Worm (Caenorhabditis elegans) whole organism, young adult: ENCODE measurements around the gene C14C10.10.

Experiments
- F23B12.7 ChIP-seq: sonication (generic microtip); optimal IDR thresholded peaks from 2 replicates; lab custom pipeline; 2017; ENCODE audit warnings: missing genetic modification characterization, mild to moderate bottlenecking, missing compliant biosample characterization, antibody characterized with exemption, moderate library complexity; ENCODE audit not compliant: insufficient read depth
- T07F8.4 ChIP-seq: sonication (generic microtip); optimal IDR thresholded peaks from 2 replicates; lab custom pipeline; 2016; ENCODE audit warnings: mild to moderate bottlenecking, missing genetic modification characterization, moderate library complexity, missing compliant biosample characterization
- Y53F4B.3 ChIP-seq: fragments of 200-800 bp; sonication (Bioruptor generic); IDR thresholded peaks from 2 replicates; pipeline ENCODE4 v1.3.6; 2022; ENCODE audit warnings: missing genetic modification reagents, missing genetic modification characterization, missing compliant biosample characterization
- Y95B8A.8 ChIP-seq: fragments of 200-800 bp; sonication (Bioruptor generic); IDR thresholded peaks from 2 replicates; pipeline ENCODE4 v1.3.6; 2022; ENCODE audit warnings: missing genetic modification reagents, missing genetic modification characterization, missing compliant biosample characterization
- egl-44 ChIP-seq: fragments of 200-800 bp; sonication (Bioruptor generic); IDR thresholded peaks from 2 replicates; pipeline ENCODE4 v1.3.6; 2022; ENCODE audit warnings: missing genetic modification reagents, missing genetic modification characterization, missing compliant biosample characterization
- let-607 ChIP-seq, 2 experiments: fragments of 200-800 bp in 1 of 2; sonication (Bioruptor generic) in 1 of 2; sonication (generic microtip) in 1 of 2; optimal IDR thresholded peaks; 2 replicates each; lab custom pipeline; 2016 to 2018; ENCODE audit warnings: mild to moderate bottlenecking in 2 of 2, missing compliant biosample characterization in 2 of 2, missing genetic modification characterization in 2 of 2, moderate library complexity in 2 of 2, missing genotype in 1 of 2
- mcd-1 ChIP-seq: fragments of 200-800 bp; sonication (Bioruptor generic); IDR thresholded peaks from 2 replicates; pipeline ENCODE4 v1.3.6; 2022; ENCODE audit warnings: missing genetic modification reagents, missing genetic modification characterization, missing compliant biosample characterization
- mel-28 ChIP-seq: sonication (generic microtip); optimal IDR thresholded peaks from 2 replicates; lab custom pipeline; 2016; ENCODE audit warnings: borderline replicate concordance, mild to moderate bottlenecking, missing genetic modification characterization, missing compliant biosample characterization
- nhr-90 ChIP-seq: sonication (generic microtip); optimal IDR thresholded peaks from 2 replicates; lab custom pipeline; 2016; ENCODE audit warnings: missing genotype, mild to moderate bottlenecking, missing genetic modification characterization, missing compliant biosample characterization
- pha-4 ChIP-seq: fragments of 150-350 bp; sonication (generic microtip); optimal IDR thresholded peaks from 2 replicates; lab custom pipeline; 2014; ENCODE audit warnings: missing biosample characterization, missing genetic modification reagents, missing genetic modification characterization
- rcor-1 ChIP-seq: fragments of 200-800 bp; sonication (Bioruptor generic); IDR thresholded peaks from 2 replicates; pipeline ENCODE4 v1.3.6; 2022; ENCODE audit warnings: missing genetic modification reagents, missing genetic modification characterization, missing compliant biosample characterization
- unc-62 ChIP-seq: fragments of 150-350 bp; optimal IDR thresholded peaks from 2 replicates; lab custom pipeline; 2014; ENCODE audit warnings: missing biosample characterization, missing genetic modification reagents, missing genetic modification characterization
- zim-3 ChIP-seq: sonication (generic microtip); optimal IDR thresholded peaks from 2 replicates; lab custom pipeline; 2017; ENCODE audit warnings: mild to moderate bottlenecking, missing genetic modification characterization, moderate library complexity, missing compliant biosample characterization
- ztf-28 ChIP-seq: fragments of 200-800 bp; sonication (Bioruptor generic); IDR thresholded peaks from 2 replicates; pipeline ENCODE4 v1.3.6; 2022; ENCODE audit warnings: missing genetic modification reagents, missing genetic modification characterization, missing compliant biosample characterization

- TF ChIP-seq nhr-90 (tag; lab: Kevin White, UChicago) (no peak), pha-4 (tag; lab: Kevin White, UChicago) (no peak), T07F8.4 (tag; lab: Kevin White, UChicago) (no peak), mcd-1 (no peak), Y53F4B.3 (GFP tag; lab: Robert Waterston, UW) (no peak), Y95B8A.8 (GFP tag; lab: Robert Waterston, UW) (no peak), unc-62 (GFP tag; lab: Kevin White, UChicago) (no peak), F23B12.7 (tag; lab: Kevin White, UChicago) (no peak), mel-28 (tag; lab: Kevin White, UChicago) (no peak), egl-44 (GFP tag; lab: Robert Waterston, UW) (no peak), zim-3 (tag; lab: Kevin White, UChicago) (no peak), ztf-28 (GFP tag; lab: Robert Waterston, UW) (no peak), let-607 (tag; optimal IDR thresholded peaks at IDR 0.05; lab: Kevin White, UChicago) (no peak), rcor-1 (no peak)
These were observed 2.9 kb upstream of the C14C10.10 start for ce11 chrV:12601835-12602234.
